Worm (Caenorhabditis elegans): Measurements from ENCODE around the gene ttbk-2.2.
A peak's percentile ranks its signal among the peaks of the same experiment; 100 is the strongest.

Gene ttbk-2.2

ce11 chrIV:5100145-5100544 is 33.4 kb upstream of the ttbk-2.2 start (continued):
- TF ChIP-seq egl-27 (tag; optimal IDR thresholded peaks at IDR 0.05) (no peak), nhr-20 (tag; optimal IDR thresholded peaks at IDR 0.05) (no peak), rnt-1 (tag; optimal IDR thresholded peaks at IDR 0.05) (no peak), lin-14 (GFP tag; optimal IDR thresholded peaks at IDR 0.05) (peak; percentile 89), nhr-47 (tag; optimal IDR thresholded peaks at IDR 0.05) (peak; percentile 47), Y116A8C.19 (tag; optimal IDR thresholded peaks at IDR 0.05; ENCODE audit: borderline replicate concordance) (no peak), elt-3 (tag; optimal IDR thresholded peaks at IDR 0.05) (no peak), ceh-88 (GFP tag; IDR thresholded peaks at IDR 0.05) (no peak), lin-39 (tag; optimal IDR thresholded peaks at IDR 0.05) (no peak), nhr-19 (GFP tag; conservative IDR thresholded peaks at IDR 0.05) (peak; percentile 28; the same call in 1 of the 2 replicates), unc-62 (GFP tag; optimal IDR thresholded peaks at IDR 0.05) (no peak), pqm-1 (tag; optimal IDR thresholded peaks at IDR 0.05) (no peak), ces-1 (GFP tag; optimal IDR thresholded peaks at IDR 0.05) (no peak), snpc-4 (tag; optimal IDR thresholded peaks at IDR 0.05) (no peak), C16A3.4 (tag; optimal IDR thresholded peaks at IDR 0.05) (no peak), unc-86 (tag; optimal IDR thresholded peaks at IDR 0.05) (no peak), hpl-2 (GFP tag; optimal IDR thresholded peaks at IDR 0.05) (no peak), unc-98 (GFP tag; IDR thresholded peaks at IDR 0.05) (no peak), elt-2 (tag; optimal IDR thresholded peaks at IDR 0.05) (no peak), nhr-76 (tag; optimal IDR thresholded peaks at IDR 0.05) (no peak), sox-4 (tag; optimal IDR thresholded peaks at IDR 0.05) (no peak), fkh-10 (GFP tag; optimal IDR thresholded peaks at IDR 0.05) (peak; percentile 26), nhr-84 (tag; optimal IDR thresholded peaks at IDR 0.05) (no peak), ceh-63 (GFP tag; optimal IDR thresholded peaks at IDR 0.05) (no peak), zip-4 (GFP tag; optimal IDR thresholded peaks at IDR 0.05) (no peak)

ce11 chrIV:5093462-5093861 is 26.7 kb upstream of the ttbk-2.2 start:
- no peak for TF ChIP-seq aly-2 (tag; optimal IDR thresholded peaks at IDR 0.05)
- no peak for TF ChIP-seq mdl-1 (tag; optimal IDR thresholded peaks at IDR 0.05)
- no peak for TF ChIP-seq nhr-20 (tag; optimal IDR thresholded peaks at IDR 0.05)

ce11 chrIV:5090993-5091793 is 24.4 kb upstream of the ttbk-2.2 start, which contains the start of the genes snpn-1 and C02B10.4:
Gene snpn-1, minus strand, starts transcription at chrIV:5091043.
Gene C02B10.4, plus strand, starts transcription at chrIV:5091586.
- no peak for TF ChIP-seq nhr-11 (tag; optimal IDR thresholded peaks at IDR 0.05)
- no peak for TF ChIP-seq pqm-1 (tag; optimal IDR thresholded peaks at IDR 0.05)
- peak; percentile 26 for TF ChIP-seq fkh-8 (tag; optimal IDR thresholded peaks at IDR 0.05)
- TF ChIP-seq dpl-1 (GFP tag; optimal IDR thresholded peaks at IDR 0.05) = peak; percentile 49 to 62 (median 62)
- TF ChIP-seq fos-1 (tag; optimal IDR thresholded peaks at IDR 0.05) = peak; percentile 17
- peak; percentile 65 for TF ChIP-seq swsn-7 (tag; optimal IDR thresholded peaks at IDR 0.05)
- TF ChIP-seq aly-2 (tag; optimal IDR thresholded peaks at IDR 0.05) = peak; percentile 16
- no peak for TF ChIP-seq hpl-2 (GFP tag; optimal IDR thresholded peaks at IDR 0.05)
- TF ChIP-seq xbp-1 (tag; optimal IDR thresholded peaks at IDR 0.05) = peak; percentile 50
- no peak for TF ChIP-seq hlh-17 (GFP tag; optimal IDR thresholded peaks at IDR 0.05; ENCODE audit: borderline replicate concordance)
- TF ChIP-seq nhr-90 (tag; optimal IDR thresholded peaks at IDR 0.05; ENCODE audit: poor library complexity) = peak; percentile 37
- TF ChIP-seq sox-4 (tag; optimal IDR thresholded peaks at IDR 0.05) = no peak
- TF ChIP-seq F16B12.6 (tag; optimal IDR thresholded peaks at IDR 0.05) = peak; percentile 92
- peak; percentile 51; the same call in 1 of the 2 replicates for TF ChIP-seq isw-1 (GFP tag; IDR thresholded peaks at IDR 0.05)
- peak; percentile 35 for TF ChIP-seq lin-39 (tag; optimal IDR thresholded peaks at IDR 0.05)
- TF ChIP-seq fkh-10 (GFP tag; optimal IDR thresholded peaks at IDR 0.05) = peak; percentile 16
- TF ChIP-seq nhr-20 (tag; optimal IDR thresholded peaks at IDR 0.05) = peak; percentile 64
- no peak for TF ChIP-seq ama-1 (optimal IDR thresholded peaks at IDR 0.05)
- peak; percentile 56 for TF ChIP-seq lin-14 (GFP tag; optimal IDR thresholded peaks at IDR 0.05)
- peak; percentile 73 for TF ChIP-seq nhr-47 (tag; optimal IDR thresholded peaks at IDR 0.05)
- TF ChIP-seq snu-23 (GFP tag; optimal IDR thresholded peaks at IDR 0.05) = peak; percentile 77
- TF ChIP-seq mdl-1 (tag; optimal IDR thresholded peaks at IDR 0.05) = no peak
- peak; percentile 98 to 99 for TF ChIP-seq lsy-2 (tag; optimal IDR thresholded peaks at IDR 0.05)
- TF ChIP-seq sptf-1 (tag; optimal IDR thresholded peaks at IDR 0.05) = no peak
- TF ChIP-seq rnt-1 (tag; optimal IDR thresholded peaks at IDR 0.05) = peak; percentile 45
- peak; percentile 67 to 72 for TF ChIP-seq lin-35 (GFP tag; optimal IDR thresholded peaks at IDR 0.05)
- peak; percentile 71 for TF ChIP-seq nhr-71 (tag; optimal IDR thresholded peaks at IDR 0.05)
- TF ChIP-seq efl-1 (optimal IDR thresholded peaks at IDR 0.05) = peak; percentile 57 to 64
- peak; percentile 71 to 97 for TF ChIP-seq efl-1 (GFP tag; optimal IDR thresholded peaks at IDR 0.05 in 1 of 2)
- peak; percentile 32 for TF ChIP-seq snpc-4 (tag; optimal IDR thresholded peaks at IDR 0.05)
- peak; percentile 10 for TF ChIP-seq C04F5.9 (tag; optimal IDR thresholded peaks at IDR 0.05)
- TF ChIP-seq nhr-19 (GFP tag; conservative IDR thresholded peaks at IDR 0.05) = peak; percentile 54
- TF ChIP-seq skn-1 (tag; optimal IDR thresholded peaks at IDR 0.05) = no peak

Data from whole organism, L1 larva.